Worm (Caenorhabditis elegans): ENCODE measurements around the gene ipla-2.

ipla-2 gene

ce11 chrX:9837989-9838541, at the start of gene ipla-2:
TSS of gene ipla-2 (minus strand) at chrX:9838039.
- no peak for TF ChIP-seq D2030.7 (GFP tag; IDR thresholded peaks at IDR 0.05)
- TF ChIP-seq F22D6.2 (tag; optimal IDR thresholded peaks at IDR 0.05): no peak
- TF ChIP-seq xnd-1 (tag; optimal IDR thresholded peaks at IDR 0.05): no peak
- TF ChIP-seq snpc-1.3 (tag; optimal IDR thresholded peaks at IDR 0.05; ENCODE audit: insufficient read depth): no peak
- TF ChIP-seq ztf-26 (tag; optimal IDR thresholded peaks at IDR 0.05): no peak
- TF ChIP-seq Y56A3A.18 (GFP tag; IDR thresholded peaks at IDR 0.05): no peak
- TF ChIP-seq madf-10 (tag; optimal IDR thresholded peaks at IDR 0.05): no peak
- TF ChIP-seq pbrm-1 (GFP tag; IDR thresholded peaks at IDR 0.05): no peak
- no peak for TF ChIP-seq fkh-3 (tag; optimal IDR thresholded peaks at IDR 0.05)
- no peak for TF ChIP-seq ccch-3 (GFP tag; optimal IDR thresholded peaks at IDR 0.05)
- TF ChIP-seq efl-1 (GFP tag; optimal IDR thresholded peaks at IDR 0.05): no peak
- TF ChIP-seq hmg-1.2 (GFP tag; IDR thresholded peaks at IDR 0.05): peak; percentile 36; the same call in 1 of the 2 replicates
- TF ChIP-seq snpc-4 (GFP tag; optimal IDR thresholded peaks at IDR 0.05): no peak
- peak in 1 of 4 experiments; percentile 21 for TF ChIP-seq snpc-4 (tag; optimal IDR thresholded peaks at IDR 0.05)
- TF ChIP-seq ztf-25 (GFP tag; IDR thresholded peaks at IDR 0.05): no peak
- no peak for TF ChIP-seq tbx-9 (tag; optimal IDR thresholded peaks at IDR 0.05; ENCODE audit: borderline replicate concordance)
- no peak for TF ChIP-seq sdz-38 (tag; optimal IDR thresholded peaks at IDR 0.05)
- peak; percentile 74 for TF ChIP-seq cebp-1 (GFP tag; IDR thresholded peaks at IDR 0.05)
- TF ChIP-seq cebp-1 (tag; optimal IDR thresholded peaks at IDR 0.05): peak; percentile 90
- peak; percentile 88 for TF ChIP-seq mcd-1 (GFP tag; IDR thresholded peaks at IDR 0.05)
- TF ChIP-seq mel-28 (tag; optimal IDR thresholded peaks at IDR 0.05; ENCODE audit: borderline replicate concordance): no peak
- TF ChIP-seq dox-1 (GFP tag; IDR thresholded peaks at IDR 0.05): 0 out of 2 replicates have a peak, but pooled peaks have one; percentile 14
- no peak for TF ChIP-seq ceh-91 (GFP tag; IDR thresholded peaks at IDR 0.05)
- no peak for TF ChIP-seq B0261.1 (tag; optimal IDR thresholded peaks at IDR 0.05)
- no peak for TF ChIP-seq him-1 (tag; optimal IDR thresholded peaks at IDR 0.05)
- TF ChIP-seq attf-3 (GFP tag; conservative IDR thresholded peaks at IDR 0.05): no peak
- no peak for TF ChIP-seq chd-7 (tag; optimal IDR thresholded peaks at IDR 0.05)
- no peak for TF ChIP-seq C17E4.6 (GFP tag; IDR thresholded peaks at IDR 0.05)
- TF ChIP-seq nhr-80 (tag; optimal IDR thresholded peaks at IDR 0.05): peak; percentile 72
- peak; percentile 48 for TF ChIP-seq K12H6.12 (tag; optimal IDR thresholded peaks at IDR 0.05)
- TF ChIP-seq cebp-2 (GFP tag; IDR thresholded peaks at IDR 0.05): no peak
- TF ChIP-seq nhr-27 (tag; optimal IDR thresholded peaks at IDR 0.05): no peak
- no peak for TF ChIP-seq madf-6 (GFP tag; IDR thresholded peaks at IDR 0.05)
- TF ChIP-seq F23B12.7 (tag; optimal IDR thresholded peaks at IDR 0.05; ENCODE audit: insufficient read depth): peak; percentile 17
- TF ChIP-seq ZK185.1 (tag; optimal IDR thresholded peaks at IDR 0.05; ENCODE audit: poor library complexity, severe bottlenecking): no peak
- no peak for TF ChIP-seq aptf-3 (GFP tag; IDR thresholded peaks at IDR 0.05)
- TF ChIP-seq ceh-79 (tag; optimal IDR thresholded peaks at IDR 0.05): no peak
- no peak for TF ChIP-seq hsf-1 (GFP tag; IDR thresholded peaks at IDR 0.05)
- TF ChIP-seq ceh-27 (GFP tag; optimal IDR thresholded peaks at IDR 0.05): peak; percentile 37
- no peak for TF ChIP-seq lsy-27 (tag; optimal IDR thresholded peaks at IDR 0.05; ENCODE audit: borderline replicate concordance, insufficient read depth)
- no peak for TF ChIP-seq egl-44 (GFP tag; IDR thresholded peaks at IDR 0.05)
- no peak for TF ChIP-seq let-526 (GFP tag; IDR thresholded peaks at IDR 0.05)
- TF ChIP-seq lag-1 (GFP tag; IDR thresholded peaks at IDR 0.05): no peak
- TF ChIP-seq die-1 (tag; optimal IDR thresholded peaks at IDR 0.05): no peak
- peak; percentile 69 for TF ChIP-seq attf-5 (GFP tag; optimal IDR thresholded peaks at IDR 0.05)
- TF ChIP-seq B0019.2 (GFP tag; conservative IDR thresholded peaks at IDR 0.05): no peak
- TF ChIP-seq ztf-28 (GFP tag; IDR thresholded peaks at IDR 0.05): no peak
- TF ChIP-seq F37B4.10 (GFP tag; IDR thresholded peaks at IDR 0.05): no peak

Measured in whole organism, young adult.